Worm (Caenorhabditis elegans) whole organism, late embryonic: ENCODE data around the gene F23F1.4.

Experiments
- C38D4.7 ChIP-seq: fragments of 200-800 bp; sonication (Bioruptor generic); optimal IDR thresholded peaks from 2 replicates; lab custom pipeline; 2018; ENCODE audit warnings: mild to moderate bottlenecking, missing genetic modification characterization, moderate library complexity, missing compliant biosample characterization
- K09A11.1 ChIP-seq: sonication (generic microtip); optimal IDR thresholded peaks from 2 replicates; lab custom pipeline; 2017; ENCODE audit warnings: antibody characterized with exemption, mild to moderate bottlenecking, missing genetic modification characterization, missing compliant biosample characterization; ENCODE audit not compliant: insufficient read depth
- ceh-14 ChIP-seq: sonication (generic microtip); optimal IDR thresholded peaks from 2 replicates; lab custom pipeline; 2016; ENCODE audit warnings: missing genotype, missing genetic modification characterization, missing compliant biosample characterization
- ceh-18 ChIP-seq: sonication (generic microtip); optimal IDR thresholded peaks from 2 replicates; lab custom pipeline; 2016; ENCODE audit warnings: missing genetic modification characterization, missing compliant biosample characterization
- ceh-24 ChIP-seq: sonication (generic microtip); optimal IDR thresholded peaks from 2 replicates; lab custom pipeline; 2016; ENCODE audit warnings: mild to moderate bottlenecking, missing genetic modification characterization, missing compliant biosample characterization
- ceh-30 ChIP-seq: fragments of 150-350 bp; optimal IDR thresholded peaks from 2 replicates; lab custom pipeline; 2014; ENCODE audit warnings: missing biosample characterization, missing genetic modification characterization
- ceh-31 ChIP-seq: sonication (generic microtip); optimal IDR thresholded peaks from 2 replicates; lab custom pipeline; 2016; ENCODE audit warnings: missing genetic modification characterization, missing compliant biosample characterization
- ceh-34 ChIP-seq: sonication (generic microtip); optimal IDR thresholded peaks from 2 replicates; lab custom pipeline; 2016; ENCODE audit warnings: mild to moderate bottlenecking, missing genetic modification characterization, missing compliant biosample characterization
- ceh-48 ChIP-seq: sonication (generic microtip); optimal IDR thresholded peaks from 2 replicates; lab custom pipeline; 2016; ENCODE audit warnings: missing genetic modification characterization, inconsistent platforms, missing compliant biosample characterization
- ceh-6 ChIP-seq: fragments of 200-800 bp; sonication (Bioruptor generic); optimal IDR thresholded peaks from 2 replicates; lab custom pipeline; 2018; ENCODE audit warnings: mild to moderate bottlenecking, missing genetic modification characterization, missing compliant biosample characterization
- fax-1 ChIP-seq: sonication (generic microtip); optimal IDR thresholded peaks from 2 replicates; lab custom pipeline; 2016; ENCODE audit warnings: missing genotype, missing genetic modification characterization, missing compliant biosample characterization
- hlh-13 ChIP-seq: fragments of 200-800 bp; sonication (Bioruptor generic); optimal IDR thresholded peaks from 2 replicates; lab custom pipeline; 2018; ENCODE audit warnings: mild to moderate bottlenecking, missing genetic modification characterization, missing compliant biosample characterization
- hlh-6 ChIP-seq: sonication (generic microtip); optimal IDR thresholded peaks from 2 replicates; lab custom pipeline; 2016; ENCODE audit warnings: missing genotype, missing genetic modification characterization, missing compliant biosample characterization
- mec-3 ChIP-seq: sonication (generic microtip); optimal IDR thresholded peaks from 2 replicates; lab custom pipeline; 2016; ENCODE audit warnings: borderline replicate concordance, missing genetic modification characterization, missing compliant biosample characterization
- nfya-1 ChIP-seq: sonication (generic microtip); optimal IDR thresholded peaks from 2 replicates; lab custom pipeline; 2017; ENCODE audit warnings: missing genetic modification characterization, mild to moderate bottlenecking, missing compliant biosample characterization, antibody characterized with exemption, moderate library complexity
- nhr-232 ChIP-seq: sonication (generic microtip); optimal IDR thresholded peaks from 2 replicates; lab custom pipeline; 2016; ENCODE audit warnings: missing genetic modification characterization, missing compliant biosample characterization
- pat-9 ChIP-seq: fragments of 200-800 bp; sonication (Bioruptor generic); optimal IDR thresholded peaks from 2 replicates; lab custom pipeline; 2018; ENCODE audit warnings: mild to moderate bottlenecking, missing genetic modification characterization, moderate library complexity, missing compliant biosample characterization
- pha-2 ChIP-seq: sonication (generic microtip); optimal IDR thresholded peaks from 2 replicates; lab custom pipeline; 2017; ENCODE audit warnings: mild to moderate bottlenecking, missing genetic modification characterization, missing compliant biosample characterization
- pha-4 ChIP-seq: fragments of 150-350 bp; optimal IDR thresholded peaks from 2 replicates; lab custom pipeline; 2018; ENCODE audit warnings: missing biosample characterization, missing genetic modification reagents, missing genetic modification characterization
- pqm-1 ChIP-seq: sonication (generic microtip); optimal IDR thresholded peaks from 2 replicates; lab custom pipeline; 2016; ENCODE audit warnings: missing genetic modification characterization, missing compliant biosample characterization
- pros-1 ChIP-seq: fragments of 150-350 bp; optimal IDR thresholded peaks from 2 replicates; lab custom pipeline; 2014; ENCODE audit warnings: missing biosample characterization, missing genetic modification reagents, missing genetic modification characterization
- tbx-2 ChIP-seq: sonication (generic microtip); optimal IDR thresholded peaks from 2 replicates; lab custom pipeline; 2016; ENCODE audit warnings: missing genetic modification characterization, missing compliant biosample characterization
- unc-42 ChIP-seq: sonication (generic microtip); optimal IDR thresholded peaks from 2 replicates; lab custom pipeline; 2016; ENCODE audit warnings: missing genotype, missing genetic modification characterization, missing compliant biosample characterization
- unc-55 ChIP-seq: sonication (generic microtip); optimal IDR thresholded peaks from 2 replicates; lab custom pipeline; 2017; ENCODE audit warnings: missing biosample characterization, missing genetic modification reagents, missing genetic modification characterization
- unc-86 ChIP-seq: sonication (generic microtip); optimal IDR thresholded peaks from 2 replicates; lab custom pipeline; 2016; ENCODE audit warnings: missing genetic modification characterization, missing compliant biosample characterization
- zip-5 ChIP-seq: sonication (generic microtip); optimal IDR thresholded peaks from 2 replicates; lab custom pipeline; 2016; ENCODE audit warnings: missing genetic modification characterization, missing compliant biosample characterization
- ztf-16 ChIP-seq: sonication (generic microtip); optimal IDR thresholded peaks from 2 replicates; lab custom pipeline; 2017; ENCODE audit warnings: missing genetic modification characterization, missing compliant biosample characterization

F23F1.4 gene

ce11 chrII:4793-5192 lies 23.4 kb downstream of the F23F1.4 start:
- TF ChIP-seq C38D4.7 (GFP tag; lab: Kevin White, UChicago) (no peak), ceh-24 (tag; lab: Kevin White, UChicago) (no peak), hlh-13 (GFP tag; lab: Kevin White, UChicago) (no peak), hlh-6 (tag; lab: Kevin White, UChicago) (no peak), ceh-31 (tag; lab: Kevin White, UChicago) (no peak), ceh-6 (GFP tag; lab: Kevin White, UChicago) (no peak), pha-2 (tag; lab: Kevin White, UChicago) (no peak), K09A11.1 (no peak), ceh-48 (tag; lab: Kevin White, UChicago) (no peak), pha-4 (tag; lab: Kevin White, UChicago) (no peak), pros-1 (no peak), ztf-16 (no peak), ceh-18 (tag; lab: Kevin White, UChicago) (no peak), fax-1 (tag; lab: Kevin White, UChicago) (no peak), ceh-34 (tag; lab: Kevin White, UChicago) (no peak)
- TF ChIP-seq, all 69 proteins: peak for 0

- peak; percentile 61 for TF ChIP-seq nfya-1 (tag; lab: Kevin White, UChicago)
- peak; percentile 32 for TF ChIP-seq unc-55 (GFP tag; lab: Kevin White, UChicago)
- no peak for TF ChIP-seq mec-3 (tag; lab: Kevin White, UChicago)
- peak; percentile 15 for TF ChIP-seq ceh-31 (tag; lab: Kevin White, UChicago)
Observed at ce11 chrII:1334-1898, 26.8 kb downstream of the F23F1.4 start, which contains the start of gene 2L52.1. Gene 2L52.1, plus strand, starts transcription at chrII:1848.

- TF ChIP-seq pha-2 (tag; lab: Kevin White, UChicago) = no peak
- no peak for TF ChIP-seq pqm-1
- no peak for TF ChIP-seq ceh-14 (tag; lab: Kevin White, UChicago)
- no peak for TF ChIP-seq unc-42 (tag; lab: Kevin White, UChicago)
- TF ChIP-seq zip-5 (tag; lab: Kevin White, UChicago) = no peak
- no peak for TF ChIP-seq unc-86 (tag; lab: Kevin White, UChicago)
- TF ChIP-seq ceh-30 = no peak
- no peak for TF ChIP-seq nhr-232 (tag; lab: Kevin White, UChicago)
- no peak for TF ChIP-seq tbx-2 (tag; lab: Kevin White, UChicago)
- no peak for TF ChIP-seq ceh-48 (tag; lab: Kevin White, UChicago)
- no peak for TF ChIP-seq ztf-16
- TF ChIP-seq pat-9 (tag; lab: Kevin White, UChicago) = no peak
Observed at ce11 chrII:586-985, 27.6 kb downstream of the F23F1.4 start.
